Worm (Caenorhabditis elegans) whole organism, L4 larva: Measurements from ENCODE around the gene ZC317.6.

Experiments
- F10B5.3 ChIP-seq: sonication (generic microtip); optimal IDR thresholded peaks from 2 replicates; lab custom pipeline; 2016; ENCODE audit warnings: mild to moderate bottlenecking, missing genetic modification characterization, missing compliant biosample characterization
- F37D6.2 ChIP-seq: sonication (generic microtip); optimal IDR thresholded peaks from 2 replicates; lab custom pipeline; 2016; ENCODE audit warnings: mild to moderate bottlenecking, missing genetic modification characterization, missing compliant biosample characterization
- T26A8.4 ChIP-seq: fragments of 200-800 bp; sonication (Bioruptor generic); IDR thresholded peaks from 2 replicates; pipeline ENCODE4 v1.3.6; 2022; ENCODE audit warnings: missing genetic modification characterization, missing compliant biosample characterization
- Y48G9A.11 ChIP-seq: fragments of 200-800 bp; sonication (Bioruptor generic); IDR thresholded peaks from 2 replicates; pipeline ENCODE4 v1.3.6; 2022; ENCODE audit warnings: missing genetic modification reagents, missing genetic modification characterization, missing compliant biosample characterization
- Y5F2A.4 ChIP-seq: fragments of 200-800 bp; sonication (Bioruptor generic); optimal IDR thresholded peaks from 2 replicates; lab custom pipeline; 2018; ENCODE audit warnings: mild to moderate bottlenecking, missing genetic modification characterization, missing compliant biosample characterization
- ZK337.2 ChIP-seq: fragments of 200-800 bp; sonication (Bioruptor generic); IDR thresholded peaks from 2 replicates; pipeline ENCODE4 v1.3.6; 2022; ENCODE audit warnings: missing genetic modification reagents, missing genetic modification characterization, missing compliant biosample characterization
- aha-1 ChIP-seq: fragments of 150-350 bp; peaks from one replicate; lab custom pipeline; 2014; ENCODE audit warnings: missing biosample characterization, missing genetic modification characterization
- ceh-62 ChIP-seq: sonication (generic microtip); optimal IDR thresholded peaks from 2 replicates; lab custom pipeline; 2017; ENCODE audit warnings: missing biosample characterization, missing genetic modification characterization
- ctbp-1 ChIP-seq: fragments of 200-800 bp; sonication (Bioruptor generic); IDR thresholded peaks from 2 replicates; pipeline ENCODE4 v1.3.6; 2022; ENCODE audit warnings: missing genetic modification reagents, missing genetic modification characterization, missing compliant biosample characterization
- daf-12 ChIP-seq: fragments of 150-350 bp; optimal IDR thresholded peaks from 2 replicates; lab custom pipeline; 2014; ENCODE audit warnings: missing biosample characterization, missing genetic modification reagents, missing genetic modification characterization
- daf-16 ChIP-seq, 3 experiments: sonication (generic microtip); optimal IDR thresholded peaks; 2 replicates each; lab custom pipeline; 2016 to 2017; ENCODE audit warnings: missing genetic modification characterization in 3 of 3, missing genetic modification reagents in 3 of 3, mild to moderate bottlenecking in 2 of 3, missing compliant biosample characterization in 2 of 3, missing biosample characterization in 1 of 3, moderate library complexity in 1 of 3
- daf-8 ChIP-seq: fragments of 200-800 bp; sonication (Bioruptor generic); IDR thresholded peaks from 2 replicates; pipeline ENCODE4 v1.3.6; 2022; ENCODE audit warnings: missing genetic modification characterization, missing compliant biosample characterization
- dmd-8 ChIP-seq: fragments of 200-800 bp; sonication (Bioruptor generic); IDR thresholded peaks from 2 replicates; pipeline ENCODE4 v1.3.6; 2022; ENCODE audit warnings: missing genetic modification characterization, missing compliant biosample characterization
- duxl-1 ChIP-seq: sonication (generic microtip); optimal IDR thresholded peaks from 2 replicates; lab custom pipeline; 2016; ENCODE audit warnings: mild to moderate bottlenecking, missing genetic modification characterization, moderate library complexity, missing compliant biosample characterization; ENCODE audit not compliant: poor library complexity
- dve-1 ChIP-seq: sonication (generic microtip); optimal IDR thresholded peaks from 2 replicates; lab custom pipeline; 2017; ENCODE audit warnings: antibody characterized with exemption, mild to moderate bottlenecking, missing genetic modification characterization, missing compliant biosample characterization; ENCODE audit not compliant: insufficient read depth
- fkh-10 ChIP-seq: fragments of 150-350 bp; optimal IDR thresholded peaks from 2 replicates; lab custom pipeline; 2014; ENCODE audit warnings: missing biosample characterization, missing genetic modification reagents, missing genetic modification characterization
- fos-1 ChIP-seq: fragments of 150-350 bp; optimal IDR thresholded peaks from 2 replicates; lab custom pipeline; 2014; ENCODE audit warnings: missing biosample characterization, missing genetic modification characterization
- gei-8 ChIP-seq: fragments of 200-800 bp; sonication (Bioruptor generic); optimal IDR thresholded peaks from 2 replicates; lab custom pipeline; 2018; ENCODE audit warnings: mild to moderate bottlenecking, missing genetic modification characterization, missing compliant biosample characterization
- hlh-11 ChIP-seq: fragments of 200-800 bp; sonication (Bioruptor generic); optimal IDR thresholded peaks from 2 replicates; lab custom pipeline; 2018; ENCODE audit warnings: mild to moderate bottlenecking, missing genetic modification characterization, missing compliant biosample characterization
- hlh-30 ChIP-seq: sonication (generic microtip); optimal IDR thresholded peaks from 2 replicates; lab custom pipeline; 2017; ENCODE audit warnings: antibody characterized with exemption, mild to moderate bottlenecking, missing genetic modification characterization, missing compliant biosample characterization; ENCODE audit not compliant: insufficient read depth
- hmg-1.1 ChIP-seq: fragments of 200-800 bp; sonication (Bioruptor generic); IDR thresholded peaks from 2 replicates; pipeline ENCODE4 v1.3.6; 2022; ENCODE audit warnings: missing genetic modification reagents, missing genetic modification characterization, missing compliant biosample characterization
- lin-13 ChIP-seq: fragments of 150-350 bp; optimal IDR thresholded peaks from 2 replicates; lab custom pipeline; 2014; ENCODE audit warnings: missing biosample characterization, missing genetic modification reagents, missing genetic modification characterization
- lin-29 ChIP-seq: fragments of 200-800 bp; sonication (Bioruptor generic); IDR thresholded peaks from 2 replicates; pipeline ENCODE4 v1.3.6; 2022; ENCODE audit warnings: missing genetic modification reagents, missing genetic modification characterization, missing compliant biosample characterization
- lin-39 ChIP-seq: fragments of 150-350 bp; optimal IDR thresholded peaks from 2 replicates; lab custom pipeline; 2014; ENCODE audit warnings: missing biosample characterization, missing genetic modification reagents, missing genetic modification characterization
- madf-9 ChIP-seq: fragments of 200-800 bp; sonication (Bioruptor generic); conservative IDR thresholded peaks from 2 replicates; pipeline ENCODE4 v1.3.6; 2022; ENCODE audit warnings: missing genetic modification reagents, missing genetic modification characterization, missing compliant biosample characterization
- mdl-1 ChIP-seq, 2 experiments: fragments of 150-350 bp in 1 of 2; sonication (generic microtip) in 1 of 2; optimal IDR thresholded peaks; 2 replicates each; lab custom pipeline; 2014 to 2017; ENCODE audit warnings: missing biosample characterization in 2 of 2, missing genetic modification characterization in 2 of 2
- mep-1 ChIP-seq: fragments of 150-350 bp; sonication (generic microtip); optimal IDR thresholded peaks from 3 replicates; lab custom pipeline; 2014; ENCODE audit warnings: missing biosample characterization, missing genetic modification characterization
- mxl-2 ChIP-seq: fragments of 200-800 bp; sonication (Bioruptor generic); conservative IDR thresholded peaks from 2 replicates; pipeline ENCODE4 v1.3.6; 2022; ENCODE audit warnings: missing genetic modification reagents, missing genetic modification characterization, missing compliant biosample characterization
- nhr-102 ChIP-seq: sonication (generic microtip); optimal IDR thresholded peaks from 2 replicates; lab custom pipeline; 2016; ENCODE audit warnings: mild to moderate bottlenecking, missing genetic modification characterization, moderate library complexity, missing compliant biosample characterization
- nhr-11 ChIP-seq: fragments of 150-350 bp; optimal IDR thresholded peaks from 2 replicates; lab custom pipeline; 2014; ENCODE audit warnings: missing biosample characterization, missing genetic modification characterization
- nhr-28 ChIP-seq: fragments of 150-350 bp; optimal IDR thresholded peaks from 2 replicates; lab custom pipeline; 2014; ENCODE audit warnings: missing biosample characterization, missing genetic modification characterization
- nhr-41 ChIP-seq: fragments of 200-800 bp; sonication (Bioruptor generic); IDR thresholded peaks from 2 replicates; pipeline ENCODE4 v1.3.6; 2022; ENCODE audit warnings: missing genetic modification reagents, missing genetic modification characterization, missing compliant biosample characterization
- nhr-42 ChIP-seq: fragments of 200-800 bp; sonication (Bioruptor generic); IDR thresholded peaks from 2 replicates; pipeline ENCODE4 v1.3.6; 2022; ENCODE audit warnings: missing genetic modification characterization, missing compliant biosample characterization
- nhr-48 ChIP-seq: sonication (generic microtip); optimal IDR thresholded peaks from 2 replicates; lab custom pipeline; 2016; ENCODE audit warnings: mild to moderate bottlenecking, missing genetic modification characterization, missing compliant biosample characterization
- nhr-6 ChIP-seq: fragments of 150-350 bp; optimal IDR thresholded peaks from 2 replicates; lab custom pipeline; 2014; ENCODE audit warnings: missing biosample characterization, missing genetic modification characterization
- nhr-76 ChIP-seq: fragments of 150-350 bp; optimal IDR thresholded peaks from 2 replicates; lab custom pipeline; 2014; ENCODE audit warnings: missing biosample characterization, missing genetic modification characterization
- rbr-2 ChIP-seq: sonication (generic microtip); optimal IDR thresholded peaks from 2 replicates; lab custom pipeline; 2016; ENCODE audit warnings: missing genotype, missing genetic modification characterization, missing compliant biosample characterization
- snpc-1.2 ChIP-seq: fragments of 200-800 bp; sonication (Bioruptor generic); IDR thresholded peaks from 2 replicates; pipeline ENCODE4 v1.3.6; 2022; ENCODE audit warnings: missing genetic modification reagents, missing genetic modification characterization, missing compliant biosample characterization
- spr-3 ChIP-seq: fragments of 200-800 bp; sonication (Bioruptor generic); optimal IDR thresholded peaks from 2 replicates; lab custom pipeline; 2018; ENCODE audit warnings: mild to moderate bottlenecking, missing genetic modification characterization, missing compliant biosample characterization
- tag-97 ChIP-seq: fragments of 200-800 bp; sonication (Bioruptor generic); IDR thresholded peaks from 2 replicates; pipeline ENCODE4 v1.3.6; 2022; ENCODE audit warnings: missing genetic modification characterization, missing compliant biosample characterization
- tra-1 ChIP-seq: fragments of 200-800 bp; sonication (Bioruptor generic); IDR thresholded peaks from 2 replicates; pipeline ENCODE4 v1.3.6; 2022; ENCODE audit warnings: missing genetic modification reagents, missing genetic modification characterization, missing compliant biosample characterization
- unc-62 ChIP-seq, 3 experiments: fragments of 150-350 bp in 1 of 3; sonication (generic microtip); optimal IDR thresholded peaks in 2 of 3; peaks in 1 of 3; 1 replicate in 1 of 3; 2 replicates in 2 of 3; lab custom pipeline; 2014 to 2017; ENCODE audit warnings: missing biosample characterization in 3 of 3, missing genetic modification characterization in 3 of 3, missing genetic modification reagents in 3 of 3, missing genotype in 1 of 3
- zag-1 ChIP-seq: fragments of 150-350 bp; optimal IDR thresholded peaks from 2 replicates; lab custom pipeline; 2014; ENCODE audit warnings: missing biosample characterization, missing genetic modification characterization
- zip-2 ChIP-seq: fragments of 150-350 bp; optimal IDR thresholded peaks from 2 replicates; lab custom pipeline; 2014; ENCODE audit warnings: missing biosample characterization, missing genetic modification characterization
- ztf-7 ChIP-seq: fragments of 150-350 bp; optimal IDR thresholded peaks from 2 replicates; lab custom pipeline; 2014; ENCODE audit warnings: missing biosample characterization, missing genetic modification characterization

Gene ZC317.6

ce11 chrV:5442366-5442765, 26.0 kb downstream of the ZC317.6 start:
- TF ChIP-seq T26A8.4 (no peak), unc-62 (GFP tag; optimal IDR thresholded peaks at IDR 0.05 in 1 of 2; lab: Kevin White, UChicago) (peak in 1 of 2 experiments; percentile 95), unc-62 (tag; optimal IDR thresholded peaks at IDR 0.05; lab: Kevin White, UChicago) (no peak)
- TF ChIP-seq, all 104 proteins: peak for 1

- TF ChIP-seq F37D6.2 (tag; lab: Kevin White, UChicago) (no peak), lin-29 (GFP tag; lab: Robert Waterston, UW) (no peak), dve-1 (no peak), T26A8.4 (no peak), hmg-1.1 (no peak), mxl-2 (GFP tag; lab: Robert Waterston, UW) (no peak), tra-1 (GFP tag; lab: Robert Waterston, UW) (0 out of 2 replicates have a peak, but pooled peaks have one; percentile 63)
Measured at ce11 chrV:5439068-5439467, 29.3 kb downstream of the ZC317.6 start, which contains the start of gene snpc-1.3. Gene snpc-1.3 (minus strand): TSS chrV:5439168.

ce11 chrV:5433020-5433419, 35.4 kb downstream of the ZC317.6 start, which contains the start of gene acl-6:
Gene acl-6 (plus strand): TSS chrV:5433386.
- TF ChIP-seq nhr-28 (tag; lab: Kevin White, UChicago), result peak; percentile 97
- no peak for TF ChIP-seq ztf-7 (tag; lab: Kevin White, UChicago)
- no peak for TF ChIP-seq zip-2
- no peak for TF ChIP-seq ZK337.2 (GFP tag; lab: Robert Waterston, UW)
- no peak for TF ChIP-seq lin-29 (GFP tag; lab: Robert Waterston, UW)
- no peak for TF ChIP-seq dmd-8 (GFP tag; lab: Robert Waterston, UW)
- no peak for TF ChIP-seq tag-97
- TF ChIP-seq F37D6.2 (tag; lab: Kevin White, UChicago), result no peak
- no peak for TF ChIP-seq madf-9
- no peak for TF ChIP-seq nhr-41
- TF ChIP-seq duxl-1 (tag; lab: Kevin White, UChicago), result no peak
- TF ChIP-seq fkh-10 (GFP tag; lab: Kevin White, UChicago), result no peak
- TF ChIP-seq daf-16 (GFP tag; optimal IDR thresholded peaks at IDR 0.05; lab: Kevin White, UChicago), result peak in 1 of 2 experiments; percentile 22
- peak; percentile 85 for TF ChIP-seq daf-16 (tag; optimal IDR thresholded peaks at IDR 0.05; lab: Kevin White, UChicago)
- peak; percentile 71; the same call in 1 of the 2 replicates for TF ChIP-seq tra-1 (GFP tag; lab: Robert Waterston, UW)
- TF ChIP-seq mep-1 (tag; lab: Kevin White, UChicago), result peak; percentile 81
- TF ChIP-seq Y5F2A.4 (GFP tag; lab: Kevin White, UChicago), result no peak
- peak; percentile 59 for TF ChIP-seq lin-13 (GFP tag; lab: Kevin White, UChicago)
- peak; percentile 88 for TF ChIP-seq hlh-11
- TF ChIP-seq hmg-1.1, result 0 out of 2 replicates have a peak, but pooled peaks have one; percentile 37
- TF ChIP-seq ceh-62 (tag; lab: Kevin White, UChicago), result no peak
- TF ChIP-seq nhr-6 (tag; lab: Kevin White, UChicago), result peak; percentile 47
- TF ChIP-seq snpc-1.2 (GFP tag; lab: Robert Waterston, UW), result no peak
- TF ChIP-seq unc-62 (GFP tag; optimal IDR thresholded peaks at IDR 0.05 in 1 of 2; lab: Kevin White, UChicago), result no peak
- TF ChIP-seq unc-62 (tag; optimal IDR thresholded peaks at IDR 0.05; lab: Kevin White, UChicago), result no peak
- TF ChIP-seq lin-39 (tag; lab: Kevin White, UChicago), result no peak
- TF ChIP-seq spr-3 (GFP tag; lab: Kevin White, UChicago), result no peak
- no peak for TF ChIP-seq gei-8
- TF ChIP-seq F10B5.3 (tag; lab: Kevin White, UChicago), result no peak
- TF ChIP-seq aha-1 (tag; lab: Kevin White, UChicago), result peak; percentile 79
- no peak for TF ChIP-seq zag-1 (tag; lab: Kevin White, UChicago)
- TF ChIP-seq Y48G9A.11 (GFP tag; lab: Robert Waterston, UW), result no peak
- TF ChIP-seq T26A8.4, result no peak
- TF ChIP-seq hlh-30 (tag; lab: Kevin White, UChicago), result peak; percentile 67
- TF ChIP-seq rbr-2 (tag; lab: Kevin White, UChicago), result peak; percentile 10
- TF ChIP-seq daf-8 (GFP tag; lab: Robert Waterston, UW), result no peak
- TF ChIP-seq daf-12 (tag; lab: Kevin White, UChicago), result no peak
- peak; percentile 34 for TF ChIP-seq nhr-102 (tag; lab: Kevin White, UChicago)
- peak; percentile 3 for TF ChIP-seq nhr-11 (tag; lab: Kevin White, UChicago)
- TF ChIP-seq mdl-1 (tag; optimal IDR thresholded peaks at IDR 0.05; lab: Kevin White, UChicago), result peak in 1 of 2 experiments; percentile 76
- TF ChIP-seq fos-1 (tag; lab: Kevin White, UChicago), result no peak
- TF ChIP-seq nhr-76 (tag; lab: Kevin White, UChicago), result no peak
- peak; percentile 37 for TF ChIP-seq nhr-48
- no peak for TF ChIP-seq nhr-42 (GFP tag; lab: Robert Waterston, UW)
- no peak for TF ChIP-seq ctbp-1 (GFP tag; lab: Robert Waterston, UW)
